Worm (Caenorhabditis elegans) whole organism, L2 larva: Measurements from ENCODE around the gene col-181.

Experiments used
- aly-2 ChIP-seq: fragments of 150-350 bp; optimal IDR thresholded peaks from 2 replicates; lab custom pipeline; 2014; ENCODE audit warnings: missing biosample characterization, missing genetic modification characterization
- blmp-1 ChIP-seq: sonication (generic microtip); optimal IDR thresholded peaks from 2 replicates; lab custom pipeline; 2017; ENCODE audit warnings: missing genetic modification characterization, mild to moderate bottlenecking, missing compliant biosample characterization, antibody characterized with exemption, moderate library complexity; ENCODE audit not compliant: insufficient read depth
- ceh-82 ChIP-seq: fragments of 150-350 bp; optimal IDR thresholded peaks from 2 replicates; lab custom pipeline; 2014; ENCODE audit warnings: missing biosample characterization, missing genetic modification characterization
- crh-2 ChIP-seq: sonication (generic microtip); optimal IDR thresholded peaks from 2 replicates; lab custom pipeline; 2017; ENCODE audit warnings: missing biosample characterization, missing genetic modification characterization
- lin-13 ChIP-seq: fragments of 150-350 bp; optimal IDR thresholded peaks from 2 replicates; lab custom pipeline; 2014; ENCODE audit warnings: missing biosample characterization, missing genetic modification reagents, missing genetic modification characterization
- lin-39 ChIP-seq: fragments of 150-350 bp; optimal IDR thresholded peaks from 2 replicates; lab custom pipeline; 2014; ENCODE audit warnings: missing biosample characterization, missing genetic modification reagents, missing genetic modification characterization
- nhr-10 ChIP-seq: sonication (generic microtip); optimal IDR thresholded peaks from 2 replicates; lab custom pipeline; 2017; ENCODE audit warnings: missing biosample characterization, missing genetic modification characterization
- nhr-11 ChIP-seq: fragments of 150-350 bp; optimal IDR thresholded peaks from 2 replicates; lab custom pipeline; 2014; ENCODE audit warnings: missing biosample characterization, missing genetic modification characterization
- nhr-12 ChIP-seq: fragments of 150-350 bp; optimal IDR thresholded peaks from 2 replicates; lab custom pipeline; 2014; ENCODE audit warnings: missing biosample characterization, missing genetic modification characterization
- nhr-237 ChIP-seq: fragments of 150-350 bp; optimal IDR thresholded peaks from 2 replicates; lab custom pipeline; 2014; ENCODE audit warnings: missing biosample characterization, missing genetic modification characterization
- sem-4 ChIP-seq: fragments of 150-350 bp; optimal IDR thresholded peaks from 2 replicates; lab custom pipeline; 2014; ENCODE audit warnings: missing biosample characterization, missing genetic modification reagents, missing genetic modification characterization
- unc-55 ChIP-seq: fragments of 150-350 bp; sonication (generic microtip); optimal IDR thresholded peaks from 3 replicates; lab custom pipeline; 2014; ENCODE audit warnings: missing biosample characterization, missing genetic modification reagents, missing genetic modification characterization

DNA sequence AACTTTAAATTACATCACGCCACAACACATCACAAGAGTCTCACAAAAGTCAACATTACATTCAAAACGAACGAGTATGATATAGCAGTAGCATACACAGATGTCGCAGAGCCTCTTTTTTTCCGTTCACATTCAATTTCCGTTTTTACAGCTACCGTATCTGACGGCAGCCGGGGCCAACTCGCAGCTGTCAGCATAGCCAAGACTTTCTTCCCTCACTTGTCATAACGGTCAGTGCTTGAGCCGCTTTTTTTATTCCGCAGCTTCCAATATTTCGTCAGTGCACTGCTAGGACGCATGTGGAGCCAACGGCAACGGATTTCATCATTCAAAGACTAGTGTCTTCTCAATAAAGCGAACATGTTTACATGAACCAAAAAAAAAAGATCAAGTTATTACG lies 10.7 kb upstream of the col-181 start:
- TF ChIP-seq unc-55 (GFP tag; lab: Kevin White, UChicago) (peak; percentile 21), nhr-237 (no peak), nhr-11 (tag; lab: Kevin White, UChicago) (no peak), nhr-10 (no peak), ceh-82 (no peak), aly-2 (tag; lab: Kevin White, UChicago) (no peak), sem-4 (tag; lab: Kevin White, UChicago) (no peak), blmp-1 (tag; lab: Kevin White, UChicago) (no peak), nhr-12 (tag; lab: Kevin White, UChicago) (no peak), lin-39 (tag; lab: Kevin White, UChicago) (no peak), lin-13 (no peak), crh-2 (tag; lab: Kevin White, UChicago) (no peak)
